Fruit fly (Drosophila melanogaster) whole organism, embryonic: ENCODE data around the gene Esyt2.

Source experiments
- Atf6 ChIP-seq: fragments of 200-800 bp; sonication (Bioruptor generic); IDR thresholded peaks from 2 replicates; pipeline ENCODE4 v1.3.6; 2022; ENCODE audit warnings: missing biosample characterization, missing genetic modification characterization
- Bgb ChIP-seq: fragments of 200-800 bp; sonication (Bioruptor generic); IDR thresholded peaks from 2 replicates; pipeline ENCODE4 v1.3.6; 2022; ENCODE audit warnings: missing biosample characterization, missing genetic modification characterization; ENCODE audit not compliant: partially characterized antibody
- CG1024 ChIP-seq: fragments of 200-800 bp; sonication (Bioruptor generic); IDR thresholded peaks from 2 replicates; pipeline ENCODE4 v1.3.6; 2022; ENCODE audit warnings: missing biosample characterization, missing genetic modification characterization
- CG10267 ChIP-seq: fragments of 200-800 bp; sonication (Bioruptor generic); optimal IDR thresholded peaks from 2 replicates; lab custom pipeline; 2018; ENCODE audit warnings: missing biosample characterization, mild to moderate bottlenecking, missing genetic modification characterization, moderate library complexity
- CG10462 ChIP-seq: fragments of 200-800 bp; sonication (Bioruptor generic); optimal IDR thresholded peaks from 2 replicates; lab custom pipeline; 2016; ENCODE audit warnings: missing biosample characterization, missing genetic modification characterization
- CG11093 ChIP-seq: fragments of 200-800 bp; sonication (Bioruptor generic); IDR thresholded peaks from 3 replicates; pipeline ENCODE4 v1.3.6; 2022; ENCODE audit warnings: missing biosample characterization, missing genetic modification characterization
- CG12744 ChIP-seq: fragments of 200-800 bp; sonication (Bioruptor generic); optimal IDR thresholded peaks from 2 replicates; lab custom pipeline; 2016; ENCODE audit warnings: missing biosample characterization, missing genetic modification characterization
- CG15269 ChIP-seq: fragments of 200-800 bp; sonication (Bioruptor generic); optimal IDR thresholded peaks from 2 replicates; lab custom pipeline; 2018; ENCODE audit warnings: missing biosample characterization, mild to moderate bottlenecking, missing genetic modification characterization, moderate library complexity
- CG1647 ChIP-seq: fragments of 200-800 bp; sonication (Bioruptor generic); optimal IDR thresholded peaks from 3 replicates; lab custom pipeline; 2016; ENCODE audit warnings: missing biosample characterization, missing genetic modification characterization
- CG17186 ChIP-seq: fragments of 200-800 bp; sonication (Bioruptor generic); optimal IDR thresholded peaks from 3 replicates; lab custom pipeline; 2017; ENCODE audit warnings: missing biosample characterization, missing genetic modification reagents, missing genetic modification characterization
- CG17328 ChIP-seq: fragments of 200-800 bp; sonication (Bioruptor generic); IDR thresholded peaks from 2 replicates; pipeline ENCODE4 v1.3.6; 2022; ENCODE audit warnings: missing biosample characterization, missing genetic modification characterization
- CG17361 ChIP-seq: fragments of 200-800 bp; sonication (Bioruptor generic); IDR thresholded peaks from 3 replicates; pipeline ENCODE4 v1.3.6; 2022; ENCODE audit warnings: missing biosample characterization, missing genetic modification characterization
- CG17612 ChIP-seq: fragments of 200-800 bp; sonication (Bioruptor generic); IDR thresholded peaks from 2 replicates; pipeline ENCODE4 v1.3.6; 2022; ENCODE audit warnings: missing biosample characterization, missing genetic modification characterization
- CG18599 ChIP-seq: fragments of 200-800 bp; sonication (Bioruptor generic); optimal IDR thresholded peaks from 3 replicates; lab custom pipeline; 2017; ENCODE audit warnings: missing biosample characterization, missing genetic modification characterization, mild to moderate bottlenecking, moderate library complexity, missing genetic modification reagents
- CG2678 ChIP-seq: fragments of 200-800 bp; sonication (Bioruptor generic); optimal IDR thresholded peaks from 3 replicates; lab custom pipeline; 2019; ENCODE audit warnings: missing biosample characterization, mild to moderate bottlenecking, missing genetic modification characterization, moderate library complexity
- CG2889 ChIP-seq: fragments of 200-800 bp; sonication (Bioruptor generic); IDR thresholded peaks from 3 replicates; pipeline ENCODE4 v1.3.6; 2022; ENCODE audit warnings: missing biosample characterization, missing genetic modification characterization
- CG3065 ChIP-seq: fragments of 200-800 bp; sonication (Bioruptor generic); optimal IDR thresholded peaks from 2 replicates; lab custom pipeline; 2016; ENCODE audit warnings: missing biosample characterization, missing genetic modification characterization
- CG32767 ChIP-seq: fragments of 200-800 bp; sonication (Bioruptor generic); IDR thresholded peaks from 2 replicates; pipeline ENCODE4 v1.3.6; 2022; ENCODE audit warnings: missing biosample characterization, missing genetic modification characterization
- CG34376 ChIP-seq: fragments of 200-800 bp; sonication (Bioruptor generic); optimal IDR thresholded peaks from 2 replicates; lab custom pipeline; 2018; ENCODE audit warnings: missing biosample characterization, mild to moderate bottlenecking, missing genetic modification characterization
- CG6175 ChIP-seq: fragments of 200-800 bp; sonication (Bioruptor generic); IDR thresholded peaks from 3 replicates; pipeline ENCODE4 v1.3.6; 2022; ENCODE audit warnings: missing biosample characterization, missing genetic modification characterization
- CG6689 ChIP-seq: fragments of 200-800 bp; sonication (Bioruptor generic); IDR thresholded peaks from 2 replicates; pipeline ENCODE4 v1.3.6; 2022; ENCODE audit warnings: missing biosample characterization, missing genetic modification characterization
- CG7987 ChIP-seq: fragments of 200-800 bp; sonication (Bioruptor generic); optimal IDR thresholded peaks from 2 replicates; lab custom pipeline; 2018; ENCODE audit warnings: missing biosample characterization, mild to moderate bottlenecking, missing genetic modification characterization, moderate library complexity
- CG9797 ChIP-seq: fragments of 200-800 bp; sonication (Bioruptor generic); optimal IDR thresholded peaks from 3 replicates; lab custom pipeline; 2018; ENCODE audit warnings: missing biosample characterization, mild to moderate bottlenecking, missing genetic modification characterization
- D19B ChIP-seq: fragments of 200-800 bp; sonication (Bioruptor generic); optimal IDR thresholded peaks from 2 replicates; lab custom pipeline; 2017; ENCODE audit warnings: missing biosample characterization, mild to moderate bottlenecking, missing genetic modification characterization
- E2f2 ChIP-seq: fragments of 200-800 bp; sonication (Bioruptor generic); IDR thresholded peaks from 2 replicates; pipeline ENCODE4 v1.3.6; 2022; ENCODE audit warnings: missing biosample characterization, missing genetic modification characterization
- HLH4C ChIP-seq: fragments of 200-800 bp; sonication (Bioruptor generic); IDR thresholded peaks from 3 replicates; pipeline ENCODE4 v1.3.6; 2022; ENCODE audit warnings: missing biosample characterization, missing genetic modification characterization; ENCODE audit not compliant: partially characterized antibody
- Hey ChIP-seq: fragments of 200-800 bp; sonication (Bioruptor generic); optimal IDR thresholded peaks from 3 replicates; lab custom pipeline; 2018; ENCODE audit warnings: missing biosample characterization, mild to moderate bottlenecking, missing genetic modification characterization
- MTF-1 ChIP-seq: fragments of 200-800 bp; sonication (Bioruptor generic); optimal IDR thresholded peaks from 2 replicates; lab custom pipeline; 2018; ENCODE audit warnings: missing biosample characterization, mild to moderate bottlenecking, missing genetic modification characterization, borderline replicate concordance
- Med ChIP-seq: fragments of 200-800 bp; sonication (Bioruptor generic); peaks from one replicate; lab custom pipeline; 2016; ENCODE audit warnings: missing biosample characterization, missing genetic modification characterization, mild to moderate bottlenecking, inconsistent platforms, moderate library complexity
- Nf-YC ChIP-seq: fragments of 200-800 bp; optimal IDR thresholded peaks from 3 replicates; lab custom pipeline; 2019; ENCODE audit warnings: missing biosample characterization, mild to moderate bottlenecking, missing genetic modification characterization, moderate library complexity
- Optix ChIP-seq: fragments of 200-800 bp; sonication (Bioruptor generic); IDR thresholded peaks from 3 replicates; pipeline ENCODE4 v1.3.6; 2022; ENCODE audit warnings: missing biosample characterization, missing genetic modification characterization
- Pdp1 ChIP-seq, 2 experiments: fragments of 200-800 bp; sonication (Bioruptor generic); optimal IDR thresholded peaks; 3 replicates each; lab custom pipeline; 2016; ENCODE audit warnings: missing biosample characterization in 2 of 2, missing genetic modification characterization in 2 of 2, mild to moderate bottlenecking in 1 of 2, moderate library complexity in 1 of 2
- Ptx1 ChIP-seq: fragments of 200-800 bp; sonication (Bioruptor generic); IDR thresholded peaks from 2 replicates; pipeline ENCODE4 v1.3.6; 2022; ENCODE audit warnings: missing biosample characterization, missing genetic modification characterization
- Rx ChIP-seq: fragments of 200-800 bp; sonication (Bioruptor generic); IDR thresholded peaks from 2 replicates; pipeline ENCODE4 v1.3.6; 2022; ENCODE audit warnings: missing biosample characterization, missing genetic modification characterization
- Xbp1 ChIP-seq: fragments of 200-800 bp; sonication (Bioruptor generic); optimal IDR thresholded peaks from 3 replicates; lab custom pipeline; 2016; ENCODE audit warnings: missing biosample characterization, mild to moderate bottlenecking, missing genetic modification characterization
- abd-A ChIP-seq: fragments of 200-800 bp; sonication (Bioruptor generic); optimal IDR thresholded peaks from 3 replicates; lab custom pipeline; 2019; ENCODE audit warnings: missing biosample characterization, mild to moderate bottlenecking, missing genetic modification characterization, moderate library complexity
- cas ChIP-seq: fragments of 200-800 bp; sonication (Bioruptor generic); IDR thresholded peaks from 2 replicates; pipeline ENCODE4 v1.3.6; 2022; ENCODE audit warnings: missing biosample characterization, missing genetic modification characterization
- cwo ChIP-seq: fragments of 200-800 bp; sonication (Bioruptor generic); optimal IDR thresholded peaks from 3 replicates; lab custom pipeline; 2017; ENCODE audit warnings: missing biosample characterization, missing genetic modification characterization, mild to moderate bottlenecking, moderate library complexity, missing genetic modification reagents
- dm ChIP-seq: fragments of 200-800 bp; sonication (Bioruptor generic); optimal IDR thresholded peaks from 3 replicates; lab custom pipeline; 2016; ENCODE audit warnings: missing biosample characterization, missing genetic modification characterization
- dysf ChIP-seq: fragments of 200-800 bp; sonication (Bioruptor generic); IDR thresholded peaks from 3 replicates; pipeline ENCODE4 v1.3.6; 2022; ENCODE audit warnings: missing biosample characterization, missing genetic modification characterization
- gfzf ChIP-seq: fragments of 200-800 bp; sonication (Bioruptor generic); optimal IDR thresholded peaks from 2 replicates; lab custom pipeline; 2016; ENCODE audit warnings: missing biosample characterization, mild to moderate bottlenecking, missing genetic modification characterization, moderate library complexity
- gsb ChIP-seq: fragments of 200-800 bp; sonication (Bioruptor generic); IDR thresholded peaks from 2 replicates; pipeline ENCODE4 v1.3.6; 2022; ENCODE audit warnings: missing biosample characterization, missing genetic modification characterization
- ind ChIP-seq: fragments of 200-800 bp; sonication (Bioruptor generic); optimal IDR thresholded peaks from 3 replicates; lab custom pipeline; 2016; ENCODE audit warnings: missing biosample characterization, missing genetic modification characterization
- inv ChIP-seq: fragments of 200-800 bp; sonication (Bioruptor generic); IDR thresholded peaks from 2 replicates; pipeline ENCODE4 v1.3.6; 2022; ENCODE audit warnings: missing biosample characterization, missing genetic modification characterization; ENCODE audit not compliant: partially characterized antibody
- jing ChIP-seq: fragments of 200-800 bp; sonication (Bioruptor generic); optimal IDR thresholded peaks from 2 replicates; lab custom pipeline; 2018; ENCODE audit warnings: missing biosample characterization, mild to moderate bottlenecking, missing genetic modification characterization
- pum ChIP-seq: fragments of 200-800 bp; sonication (Bioruptor generic); optimal IDR thresholded peaks from 2 replicates; lab custom pipeline; 2016; ENCODE audit warnings: missing biosample characterization, missing genetic modification characterization
- stc ChIP-seq: fragments of 200-800 bp; sonication (Bioruptor generic); IDR thresholded peaks from 2 replicates; pipeline ENCODE4 v1.3.6; 2022; ENCODE audit warnings: missing biosample characterization, missing genetic modification characterization
- tup ChIP-seq: fragments of 200-800 bp; sonication (Bioruptor generic); optimal IDR thresholded peaks from 2 replicates; lab custom pipeline; 2016; ENCODE audit warnings: missing biosample characterization, mild to moderate bottlenecking, missing genetic modification characterization, moderate library complexity

Gene Esyt2

DNA sequence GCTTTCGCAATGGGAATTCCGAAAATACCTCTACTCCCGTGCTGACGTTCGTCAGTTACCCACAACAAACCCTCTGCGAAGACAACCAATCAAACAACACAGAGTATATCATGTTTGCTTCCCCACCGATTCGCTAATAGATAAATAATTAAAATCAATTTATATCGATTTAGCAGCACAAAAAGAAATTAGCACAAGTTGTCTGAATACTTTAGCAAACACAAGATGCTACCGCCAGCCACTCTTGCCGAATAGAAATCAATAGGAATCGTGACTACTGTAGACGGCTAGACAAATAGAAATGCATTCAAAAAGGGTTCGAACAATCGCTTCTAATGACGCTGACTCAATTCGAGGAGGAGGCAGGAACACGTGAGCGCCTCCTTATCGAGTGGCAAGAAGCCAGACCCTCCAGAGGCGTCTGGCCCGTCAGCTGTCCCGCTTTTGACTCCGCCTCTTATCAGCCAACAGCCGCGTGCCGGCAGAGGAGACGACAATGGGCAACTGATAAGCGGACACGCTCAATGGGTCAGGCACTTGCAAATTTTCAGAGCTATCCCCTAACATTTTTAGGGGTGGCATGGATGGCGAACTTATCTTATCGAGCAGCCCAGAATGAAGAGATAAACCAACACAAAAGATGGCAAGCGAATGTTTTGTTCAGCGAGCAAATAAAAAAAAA, 23.9 kb downstream of the Esyt2 start (continued):
- TF ChIP-seq CG7987 (GFP tag; lab: Kevin White, UChicago), result peak; percentile 89
- TF ChIP-seq CG6175, result peak; percentile 60; the same call in 1 of the 3 replicates
- peak; percentile 66 for TF ChIP-seq Med
- TF ChIP-seq Atf6 (GFP tag; lab: Robert Waterston, UW), result no peak
- no peak for TF ChIP-seq stc (GFP tag; lab: Robert Waterston, UW)
- no peak for TF ChIP-seq gfzf (GFP tag; lab: Kevin White, UChicago)
- TF ChIP-seq CG18599 (GFP tag; lab: Kevin White, UChicago), result no peak
- TF ChIP-seq CG34376 (GFP tag; lab: Kevin White, UChicago), result peak; percentile 75
- TF ChIP-seq jing (GFP tag; lab: Kevin White, UChicago), result no peak
- TF ChIP-seq Optix, result no peak
- no peak for TF ChIP-seq D19B (GFP tag; lab: Kevin White, UChicago)
- no peak for TF ChIP-seq ind (GFP tag; lab: Kevin White, UChicago)
- TF ChIP-seq cwo, result peak; percentile 92
- TF ChIP-seq Hey (tag; lab: Kevin White, UChicago), result peak; percentile 95
- no peak for TF ChIP-seq tup
- TF ChIP-seq, all 482 proteins: peak for 21

DNA sequence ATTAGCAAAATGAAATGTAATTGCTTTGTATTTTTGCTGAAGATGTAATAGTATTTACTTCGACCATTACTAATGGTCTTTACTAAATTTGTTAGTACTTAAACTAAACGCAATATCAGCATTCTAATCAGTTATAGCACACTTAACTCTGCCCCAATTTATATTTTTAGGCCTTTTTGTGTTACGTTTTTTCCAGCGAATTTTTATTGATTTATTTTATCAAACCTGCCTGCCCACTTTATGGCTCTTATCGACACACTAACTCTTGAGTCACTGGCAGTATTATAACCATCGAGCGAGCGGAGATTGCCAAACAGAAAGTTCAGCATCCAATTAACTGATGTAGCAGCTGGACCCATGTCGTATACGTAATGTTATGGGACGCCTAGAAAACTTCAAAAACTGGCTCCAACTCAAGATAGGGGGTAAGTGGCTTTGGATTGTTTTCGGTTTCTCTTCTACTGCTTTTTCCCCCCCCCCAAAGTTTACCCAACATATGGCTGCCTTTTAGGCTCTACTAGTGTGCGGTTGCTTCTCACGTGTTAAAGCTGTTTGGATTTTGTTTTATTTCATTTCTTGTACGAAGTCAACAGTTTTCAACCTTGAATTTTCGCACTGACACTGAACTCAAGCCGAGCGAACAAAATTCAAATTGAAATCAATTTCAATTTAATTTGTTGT, 25.3 kb downstream of the Esyt2 start:
- TF ChIP-seq CG15269 (tag; lab: Kevin White, UChicago), result peak; percentile 41
- TF ChIP-seq CG17361, result no peak
- no peak for TF ChIP-seq CG11093 (GFP tag; lab: Robert Waterston, UW)
- TF ChIP-seq pum (GFP tag; lab: Kevin White, UChicago), result no peak
- no peak for TF ChIP-seq Nf-YC (tag; lab: Kevin White, UChicago)
- TF ChIP-seq inv (GFP tag; lab: Robert Waterston, UW), result no peak
- TF ChIP-seq CG2678 (tag; lab: Kevin White, UChicago), result no peak
- TF ChIP-seq CG2889 (GFP tag; lab: Robert Waterston, UW), result no peak
- TF ChIP-seq Rx (GFP tag; lab: Robert Waterston, UW), result no peak
- TF ChIP-seq CG10462 (GFP tag; lab: Kevin White, UChicago), result no peak
- TF ChIP-seq cas (GFP tag; lab: Robert Waterston, UW), result no peak
- no peak for TF ChIP-seq CG3065 (GFP tag; lab: Kevin White, UChicago)
- TF ChIP-seq CG10267 (tag; lab: Kevin White, UChicago), result no peak
- no peak for TF ChIP-seq dm (GFP tag; lab: Kevin White, UChicago)
- TF ChIP-seq dysf (GFP tag; lab: Robert Waterston, UW), result no peak
- no peak for TF ChIP-seq CG12744 (GFP tag; lab: Kevin White, UChicago)
- TF ChIP-seq HLH4C (GFP tag; lab: Robert Waterston, UW), result no peak
- TF ChIP-seq CG1647, result no peak
- no peak for TF ChIP-seq Bgb (GFP tag; lab: Robert Waterston, UW)
- no peak for TF ChIP-seq CG1024 (GFP tag; lab: Robert Waterston, UW)
- TF ChIP-seq Ptx1 (GFP tag; lab: Robert Waterston, UW), result no peak
- no peak for TF ChIP-seq CG6689 (GFP tag; lab: Robert Waterston, UW)
- no peak for TF ChIP-seq CG17612 (GFP tag; lab: Robert Waterston, UW)
- peak; percentile 68 for TF ChIP-seq abd-A (tag; lab: Kevin White, UChicago)
- TF ChIP-seq CG17328 (GFP tag; lab: Robert Waterston, UW), result no peak
- no peak for TF ChIP-seq CG17186
- TF ChIP-seq CG32767 (GFP tag; lab: Robert Waterston, UW), result no peak
- TF ChIP-seq Pdp1 (GFP tag; optimal IDR thresholded peaks at IDR 0.05; lab: Kevin White, UChicago), result peak in 1 of 2 experiments; percentile 78
- TF ChIP-seq Xbp1 (GFP tag; lab: Kevin White, UChicago), result no peak
- no peak for TF ChIP-seq E2f2 (GFP tag; lab: Robert Waterston, UW)
- TF ChIP-seq jing (GFP tag; lab: Kevin White, UChicago), result no peak
- TF ChIP-seq MTF-1 (GFP tag; lab: Kevin White, UChicago), result no peak
- TF ChIP-seq CG9797 (GFP tag; lab: Kevin White, UChicago), result no peak
- no peak for TF ChIP-seq gsb (GFP tag; lab: Robert Waterston, UW)
